Worm (Caenorhabditis elegans): ENCODE data around the gene F25B3.5.

DNA sequence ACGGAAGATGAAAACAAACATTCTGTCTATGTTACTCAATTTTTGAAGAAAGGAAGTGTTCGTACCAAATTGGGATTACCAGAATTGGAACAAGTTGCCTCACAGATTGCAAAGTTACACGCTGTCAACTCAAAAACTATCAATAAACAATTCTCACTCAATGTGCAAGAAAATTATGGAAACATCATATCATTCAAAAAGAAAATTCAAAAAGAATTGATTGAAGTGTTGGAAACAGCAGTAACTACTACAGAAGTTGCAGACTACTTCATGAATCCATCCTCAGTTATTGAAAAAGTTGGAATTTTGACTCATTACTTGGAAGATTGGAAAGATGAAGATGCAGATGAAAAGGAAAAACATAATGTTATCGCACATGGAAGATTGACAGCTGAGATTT, 42.1 kb downstream of the F25B3.5 start:
- TF ChIP-seq ceh-30 (tag; optimal IDR thresholded peaks at IDR 0.05) (no peak), ceh-9 (tag; optimal IDR thresholded peaks at IDR 0.05) (no peak), hlh-6 (tag; optimal IDR thresholded peaks at IDR 0.05) (no peak), ttx-3 (tag; optimal IDR thresholded peaks at IDR 0.05) (no peak), lim-6 (tag; optimal IDR thresholded peaks at IDR 0.05) (no peak), pha-2 (tag; optimal IDR thresholded peaks at IDR 0.05) (no peak), hlh-13 (GFP tag; optimal IDR thresholded peaks at IDR 0.05) (no peak), ama-1 (optimal IDR thresholded peaks at IDR 0.05) (no peak), ceh-2 (tag; optimal IDR thresholded peaks at IDR 0.05) (no peak), unc-3 (GFP tag; conservative IDR thresholded peaks at IDR 0.05) (no peak), unc-3 (tag; optimal IDR thresholded peaks at IDR 0.05) (no peak)
